Worm (Caenorhabditis elegans) whole organism, L4/young adult: ENCODE results near the gene srbc-17.

Experiments used
- W03F9.2 ChIP-seq: fragments of 150-350 bp; optimal IDR thresholded peaks from 2 replicates; lab custom pipeline; 2014; ENCODE audit warnings: missing biosample characterization, missing genetic modification characterization
- dao-5 ChIP-seq: sonication (generic microtip); optimal IDR thresholded peaks from 2 replicates; lab custom pipeline; 2016; ENCODE audit warnings: missing genotype, missing genetic modification characterization, moderate library complexity, missing compliant biosample characterization
- him-1 ChIP-seq: sonication (generic microtip); optimal IDR thresholded peaks from 2 replicates; lab custom pipeline; 2016; ENCODE audit warnings: missing genotype, missing genetic modification reagents, missing genetic modification characterization, missing compliant biosample characterization

- no peak for TF ChIP-seq dao-5 (tag; lab: Kevin White, UChicago)
- TF ChIP-seq him-1 (tag; lab: Kevin White, UChicago): no peak
- TF ChIP-seq W03F9.2 (tag; lab: Kevin White, UChicago): no peak
Observed at ce11 chrV:2191122-2191521, 13.6 kb downstream of the srbc-17 start, which contains the start of gene srbc-42.
